Worm (Caenorhabditis elegans): Measurements from ENCODE around the gene ify-1.

Gene ify-1

DNA sequence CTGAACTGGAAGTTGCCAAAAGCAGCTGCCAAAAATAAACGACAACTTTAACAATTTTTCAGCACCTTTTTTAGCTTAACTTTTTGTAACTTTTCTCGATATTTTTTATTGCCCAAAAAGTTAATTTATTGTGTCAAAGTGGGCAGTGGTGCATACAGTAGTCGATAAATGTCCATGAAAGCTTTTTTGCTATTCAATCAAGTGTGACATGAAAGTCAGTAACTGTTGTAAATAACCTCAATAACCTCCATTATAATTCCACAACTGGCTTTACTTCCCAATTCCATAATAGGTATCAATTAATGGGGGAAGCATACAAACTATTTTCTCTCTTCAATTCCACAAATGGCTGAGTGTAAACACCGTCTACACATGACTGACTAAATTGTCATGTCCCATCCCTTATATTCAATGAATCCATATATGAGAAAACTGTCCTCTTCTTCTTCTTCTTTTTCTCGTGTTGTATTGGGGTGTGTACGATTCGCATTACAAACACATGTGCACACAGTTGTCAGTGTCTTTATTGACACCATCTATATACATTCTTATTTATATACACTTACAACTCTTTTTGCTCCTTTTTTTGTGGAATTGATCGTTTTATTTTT is 6.7 kb downstream of the ify-1 start (continued):
- no peak for TF ChIP-seq Y116A8C.19 (tag; optimal IDR thresholded peaks at IDR 0.05; ENCODE audit: borderline replicate concordance)
- TF ChIP-seq ceh-63 (GFP tag; optimal IDR thresholded peaks at IDR 0.05) = no peak
- TF ChIP-seq nhr-47 (tag; optimal IDR thresholded peaks at IDR 0.05) = no peak
- no peak for TF ChIP-seq zag-1 (tag; optimal IDR thresholded peaks at IDR 0.05)
- TF ChIP-seq C34B4.2 (tag; optimal IDR thresholded peaks at IDR 0.05) = no peak
- TF ChIP-seq ets-5 (GFP tag; IDR thresholded peaks at IDR 0.05) = no peak
- no peak for TF ChIP-seq nhr-11 (tag; optimal IDR thresholded peaks at IDR 0.05)
- TF ChIP-seq lin-13 (GFP tag; optimal IDR thresholded peaks at IDR 0.05) = no peak
- no peak for TF ChIP-seq efl-1 (optimal IDR thresholded peaks at IDR 0.05)
- peak in 1 of 2 experiments; percentile 80 for TF ChIP-seq efl-1 (GFP tag; optimal IDR thresholded peaks at IDR 0.05 in 1 of 2)
- peak; percentile 5 for TF ChIP-seq lir-3 (tag; optimal IDR thresholded peaks at IDR 0.05; ENCODE audit: poor library complexity)
- peak; percentile 12 for TF ChIP-seq blmp-1 (tag; optimal IDR thresholded peaks at IDR 0.05)
- no peak for TF ChIP-seq unc-98 (GFP tag; IDR thresholded peaks at IDR 0.05)
- TF ChIP-seq ceh-8 (GFP tag; optimal IDR thresholded peaks at IDR 0.05) = no peak
- no peak for TF ChIP-seq aly-2 (tag; optimal IDR thresholded peaks at IDR 0.05)
- no peak for TF ChIP-seq nhr-20 (tag; optimal IDR thresholded peaks at IDR 0.05)
- TF ChIP-seq vab-15 (tag; optimal IDR thresholded peaks at IDR 0.05) = no peak
- TF ChIP-seq nhr-237 (tag; optimal IDR thresholded peaks at IDR 0.05) = no peak
- TF ChIP-seq hlh-17 (GFP tag; optimal IDR thresholded peaks at IDR 0.05; ENCODE audit: borderline replicate concordance) = no peak
- no peak for TF ChIP-seq mdl-1 (tag; optimal IDR thresholded peaks at IDR 0.05)

ce11 chrII:5047279-5047678 is 7.7 kb downstream of the ify-1 start:
- peak; percentile 37 for TF ChIP-seq snu-23 (GFP tag; optimal IDR thresholded peaks at IDR 0.05)
- TF ChIP-seq C04F5.9 (tag; optimal IDR thresholded peaks at IDR 0.05) = no peak
- no peak for TF ChIP-seq lin-15B (tag; optimal IDR thresholded peaks at IDR 0.05)
- no peak for TF ChIP-seq F16B12.6 (tag; optimal IDR thresholded peaks at IDR 0.05)
- peak; percentile 15 for TF ChIP-seq skn-1 (tag; optimal IDR thresholded peaks at IDR 0.05)
- TF ChIP-seq swsn-7 (tag; optimal IDR thresholded peaks at IDR 0.05) = no peak
- TF ChIP-seq lsy-2 (tag; optimal IDR thresholded peaks at IDR 0.05) = peak in 1 of 2 experiments; percentile 29
- peak; percentile 59 for TF ChIP-seq lin-14 (GFP tag; optimal IDR thresholded peaks at IDR 0.05)
- peak in 1 of 2 experiments; percentile 6 for TF ChIP-seq mdl-1 (tag; optimal IDR thresholded peaks at IDR 0.05)
- TF ChIP-seq nhr-85 (tag) = peak; percentile 57
- TF ChIP-seq lin-35 (GFP tag; optimal IDR thresholded peaks at IDR 0.05) = peak; percentile 12 to 14
- peak; percentile 38 for TF ChIP-seq rnt-1 (tag; optimal IDR thresholded peaks at IDR 0.05)
- no peak for TF ChIP-seq Y116A8C.19 (tag; optimal IDR thresholded peaks at IDR 0.05; ENCODE audit: borderline replicate concordance)
- TF ChIP-seq blmp-1 (tag; optimal IDR thresholded peaks at IDR 0.05) = peak; percentile 29
- TF ChIP-seq mef-2 (tag; optimal IDR thresholded peaks at IDR 0.05) = no peak
- TF ChIP-seq efl-1 (optimal IDR thresholded peaks at IDR 0.05) = peak; percentile 16 to 51
- peak; percentile 10 to 86 for TF ChIP-seq efl-1 (GFP tag; optimal IDR thresholded peaks at IDR 0.05 in 1 of 2)
- TF ChIP-seq elt-2 (tag; optimal IDR thresholded peaks at IDR 0.05) = no peak
- peak; percentile 44 for TF ChIP-seq mep-1 (tag; optimal IDR thresholded peaks at IDR 0.05)
- TF ChIP-seq unc-62 (GFP tag; optimal IDR thresholded peaks at IDR 0.05) = no peak

- TF ChIP-seq fkh-10 (GFP tag; optimal IDR thresholded peaks at IDR 0.05) = peak; percentile 87
- no peak for TF ChIP-seq sup-37 (GFP tag; optimal IDR thresholded peaks at IDR 0.05)
- TF ChIP-seq lin-13 (GFP tag; optimal IDR thresholded peaks at IDR 0.05) = no peak
- peak; percentile 58 for TF ChIP-seq lin-14 (GFP tag; optimal IDR thresholded peaks at IDR 0.05)
These were observed 8.5 kb downstream of the ify-1 start for ce11 chrII:5046209-5047200.
